Fruit fly (Drosophila melanogaster): ENCODE results near the gene tld.
A peak's percentile ranks its signal among the peaks of the same experiment; 100 is the strongest.

The tld gene

dm6 chr3R:24787042-24787565 is 37.6 kb downstream of the tld start, which contains the start of gene CG5805 (continued):
- peak; percentile 66 for TF ChIP-seq tap (tag; optimal IDR thresholded peaks at IDR 0.05)
- TF ChIP-seq Ada2b (GFP tag; IDR thresholded peaks at IDR 0.05), result peak; percentile 66; the same call in 1 of the 2 replicates
- TF ChIP-seq corto (GFP tag; optimal IDR thresholded peaks at IDR 0.05), result no peak
- peak; percentile 66 for TF ChIP-seq fu2 (GFP tag; optimal IDR thresholded peaks at IDR 0.05)
- TF ChIP-seq E2f2 (GFP tag; IDR thresholded peaks at IDR 0.05), result peak; percentile 65
- peak; percentile 58 for TF ChIP-seq CG7556 (GFP tag; optimal IDR thresholded peaks at IDR 0.05)
- TF ChIP-seq ap (GFP tag; IDR thresholded peaks at IDR 0.05), result peak; percentile 54; the same call in 1 of the 2 replicates
- TF ChIP-seq lmd (GFP tag; IDR thresholded peaks at IDR 0.05), result peak; percentile 63
- TF ChIP-seq Dp (GFP tag; optimal IDR thresholded peaks at IDR 0.05), result peak; percentile 45
- peak; percentile 34; the same call in 2 of the 3 replicates for TF ChIP-seq Mrtf (GFP tag; IDR thresholded peaks at IDR 0.05)
- TF ChIP-seq dati (GFP tag; IDR thresholded peaks at IDR 0.05), result peak; percentile 68
- TF ChIP-seq Optix (GFP tag; IDR thresholded peaks at IDR 0.05), result peak; percentile 71; the same call in 2 of the 3 replicates
- no peak for TF ChIP-seq Hr39 (optimal IDR thresholded peaks at IDR 0.05)
- no peak for TF ChIP-seq lov (optimal IDR thresholded peaks at IDR 0.05)
- peak; percentile 92 for TF ChIP-seq lov (GFP tag; IDR thresholded peaks at IDR 0.05)
- no peak for TF ChIP-seq br (optimal IDR thresholded peaks at IDR 0.05)
- peak; percentile 73 for TF ChIP-seq CG9609 (GFP tag; optimal IDR thresholded peaks at IDR 0.05)
- TF ChIP-seq Poxn (GFP tag; IDR thresholded peaks at IDR 0.05), result no peak
- TF ChIP-seq CG1529 (GFP tag; optimal IDR thresholded peaks at IDR 0.05), result peak; percentile 70
- TF ChIP-seq esg (GFP tag; conservative IDR thresholded peaks at IDR 0.05), result no peak
- peak; percentile 88 for TF ChIP-seq CG32532 (GFP tag; IDR thresholded peaks at IDR 0.05)
- TF ChIP-seq CG3065 (GFP tag; optimal IDR thresholded peaks at IDR 0.05), result peak; percentile 45
- peak; percentile 62 for TF ChIP-seq ind (GFP tag; optimal IDR thresholded peaks at IDR 0.05)
- TF ChIP-seq hbn (GFP tag; IDR thresholded peaks at IDR 0.05; ENCODE audit: partially characterized antibody), result no peak
- TF ChIP-seq CG9817 (tag; optimal IDR thresholded peaks at IDR 0.05), result peak; percentile 85
- TF ChIP-seq Kr (GFP tag; optimal IDR thresholded peaks at IDR 0.05), result no peak
- peak; percentile 68 for TF ChIP-seq Spps (tag; optimal IDR thresholded peaks at IDR 0.05)
- TF ChIP-seq Stat92E (GFP tag; optimal IDR thresholded peaks at IDR 0.05), result peak in 1 of 3 experiments; percentile 40
- 0 out of 2 replicates have a peak, but pooled peaks have one; percentile 29 for TF ChIP-seq Bgb (GFP tag; IDR thresholded peaks at IDR 0.05; ENCODE audit: partially characterized antibody)
- TF ChIP-seq zf30C (GFP tag; optimal IDR thresholded peaks at IDR 0.05), result no peak
- TF ChIP-seq cwo (GFP tag; optimal IDR thresholded peaks at IDR 0.05), result peak; percentile 56
- peak; percentile 54; the same call in 1 of the 2 replicates for TF ChIP-seq klu (GFP tag; IDR thresholded peaks at IDR 0.05)
- TF ChIP-seq Nf-YB (GFP tag; optimal IDR thresholded peaks at IDR 0.05), result no peak
- peak; percentile 89 for TF ChIP-seq CG6813 (GFP tag; optimal IDR thresholded peaks at IDR 0.05)
- TF ChIP-seq Ptx1 (GFP tag; IDR thresholded peaks at IDR 0.05), result peak; percentile 81
- TF ChIP-seq CG8765 (GFP tag; IDR thresholded peaks at IDR 0.05), result no peak
- peak; percentile 88 for TF ChIP-seq HmgZ (tag; optimal IDR thresholded peaks at IDR 0.05)
- no peak for TF ChIP-seq twi (tag; optimal IDR thresholded peaks at IDR 0.05)
- peak; percentile 79 for TF ChIP-seq CG15011 (GFP tag; optimal IDR thresholded peaks at IDR 0.05)
- TF ChIP-seq jing (GFP tag; optimal IDR thresholded peaks at IDR 0.05), result peak; percentile 63
- TF ChIP-seq Gug (GFP tag; IDR thresholded peaks at IDR 0.05), result no peak
- no peak for TF ChIP-seq jigr1 (GFP tag; IDR thresholded peaks at IDR 0.05)
- TF ChIP-seq CG8388 (GFP tag; optimal IDR thresholded peaks at IDR 0.05), result peak; percentile 51
- TF ChIP-seq CG14965 (GFP tag; optimal IDR thresholded peaks at IDR 0.05; ENCODE audit: borderline replicate concordance), result peak; percentile 8
- no peak; the same call in 2 of the 3 replicates for TF ChIP-seq CG11560 (tag; IDR thresholded peaks at IDR 0.05)
- TF ChIP-seq CG11456 (GFP tag; IDR thresholded peaks at IDR 0.05), result peak; percentile 93
- TF ChIP-seq ttk (GFP tag; IDR thresholded peaks at IDR 0.05), result peak; percentile 81
- peak; percentile 61 for TF ChIP-seq CG18011 (GFP tag; optimal IDR thresholded peaks at IDR 0.05)
- peak; percentile 22 for TF ChIP-seq CG15696 (tag; optimal IDR thresholded peaks at IDR 0.05)
- peak; percentile 96 for TF ChIP-seq MESR4 (GFP tag; optimal IDR thresholded peaks at IDR 0.05)
- TF ChIP-seq CG6254 (GFP tag; optimal IDR thresholded peaks at IDR 0.05), result peak; percentile 81

Data from whole organism, embryonic.